Worm (Caenorhabditis elegans) whole organism, L4/young adult: ENCODE measurements around the gene dsl-4.

Experiments
- W03F9.2 ChIP-seq: fragments of 150-350 bp; optimal IDR thresholded peaks from 2 replicates; lab custom pipeline; 2014; ENCODE audit warnings: missing biosample characterization, missing genetic modification characterization
- dao-5 ChIP-seq: sonication (generic microtip); optimal IDR thresholded peaks from 2 replicates; lab custom pipeline; 2016; ENCODE audit warnings: missing genotype, missing genetic modification characterization, moderate library complexity, missing compliant biosample characterization
- him-1 ChIP-seq: sonication (generic microtip); optimal IDR thresholded peaks from 2 replicates; lab custom pipeline; 2016; ENCODE audit warnings: missing genotype, missing genetic modification reagents, missing genetic modification characterization, missing compliant biosample characterization

- TF ChIP-seq him-1 (no peak), W03F9.2 (tag; lab: Kevin White, UChicago) (no peak), dao-5 (no peak)
These were observed 23.2 kb downstream of the dsl-4 start, which contains the start of gene nhr-281 for ce11 chrX:14113347-14113746.
